Worm (Caenorhabditis elegans) whole organism, L2 larva: ENCODE measurements around the gene srv-28.

Source experiments
- ama-1 ChIP-seq: fragments of 150-350 bp; optimal IDR thresholded peaks from 2 replicates; lab custom pipeline; 2018; ENCODE audit warnings: inconsistent platforms
- ceh-82 ChIP-seq: fragments of 150-350 bp; optimal IDR thresholded peaks from 2 replicates; lab custom pipeline; 2014; ENCODE audit warnings: missing biosample characterization, missing genetic modification characterization
- elt-3 ChIP-seq: sonication (generic microtip); optimal IDR thresholded peaks from 2 replicates; lab custom pipeline; 2017; ENCODE audit warnings: missing biosample characterization, missing genetic modification characterization
- lin-13 ChIP-seq: fragments of 150-350 bp; optimal IDR thresholded peaks from 2 replicates; lab custom pipeline; 2014; ENCODE audit warnings: missing biosample characterization, missing genetic modification reagents, missing genetic modification characterization
- lsy-2 ChIP-seq, 2 experiments: fragments of 150-350 bp in 1 of 2; sonication (generic microtip) in 1 of 2; optimal IDR thresholded peaks; 2 replicates each; lab custom pipeline; 2014 to 2017; ENCODE audit warnings: missing biosample characterization in 2 of 2, missing genetic modification characterization in 2 of 2
- nhr-23 ChIP-seq: fragments of 150-350 bp; optimal IDR thresholded peaks from 2 replicates; lab custom pipeline; 2014; ENCODE audit warnings: missing biosample characterization, missing genetic modification reagents, missing genetic modification characterization
- skn-1 ChIP-seq: sonication (generic microtip); optimal IDR thresholded peaks from 2 replicates; lab custom pipeline; 2017; ENCODE audit warnings: missing biosample characterization, missing genetic modification characterization
- snpc-4 ChIP-seq: fragments of 150-350 bp; optimal IDR thresholded peaks from 2 replicates; lab custom pipeline; 2014; ENCODE audit warnings: missing biosample characterization, missing genetic modification characterization
- ztf-4 ChIP-seq: fragments of 150-350 bp; optimal IDR thresholded peaks from 2 replicates; lab custom pipeline; 2014; ENCODE audit warnings: missing biosample characterization, missing genetic modification characterization

- TF ChIP-seq lsy-2 (tag; optimal IDR thresholded peaks at IDR 0.05; lab: Kevin White, UChicago) (no peak), ama-1 (lab: Kevin White, UChicago) (no peak), nhr-23 (tag; lab: Kevin White, UChicago) (no peak), snpc-4 (tag; lab: Kevin White, UChicago) (no peak), ceh-82 (tag; lab: Kevin White, UChicago) (no peak), elt-3 (no peak), lin-13 (no peak), ztf-4 (tag; lab: Kevin White, UChicago) (no peak), skn-1 (tag; lab: Kevin White, UChicago) (no peak)
These were observed 41.3 kb downstream of the srv-28 start, which contains the start of gene C49A9.3 for ce11 chrIV:6221878-6222277.
